1 fruit fly cellular context compared by ENCODE assay signal in the genomic region with DNA sequence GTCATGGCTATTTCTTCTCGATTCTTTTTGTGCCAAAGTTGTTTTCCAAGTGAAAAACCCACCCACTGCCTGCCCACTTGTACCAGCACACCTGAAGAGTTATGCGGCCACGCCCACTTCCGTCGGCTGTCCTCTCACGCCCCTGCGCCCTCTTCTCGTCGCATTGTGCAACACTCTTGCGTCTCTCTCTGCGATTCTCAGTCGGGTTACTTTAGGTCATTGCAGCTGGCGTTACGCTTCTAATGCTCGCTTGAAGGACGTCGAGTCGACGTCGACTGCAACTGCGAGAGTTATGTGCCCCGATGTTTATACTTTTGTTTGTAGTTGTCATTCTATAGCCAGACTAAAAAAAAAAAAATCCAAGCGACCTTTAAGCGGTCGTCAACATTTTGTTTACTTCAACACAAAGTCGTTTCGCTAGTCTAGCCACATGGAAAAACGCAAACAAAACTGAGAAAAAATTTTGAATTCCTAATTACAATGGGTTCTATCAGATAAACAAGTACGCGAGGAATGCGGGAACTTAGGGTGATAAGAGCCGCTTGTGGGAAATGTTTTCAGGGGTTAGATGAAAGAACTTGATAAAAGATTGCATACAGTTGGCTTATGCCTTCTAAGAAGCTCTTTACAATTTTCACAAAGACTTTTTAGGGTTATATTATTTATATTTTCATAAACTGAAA.
A peak's percentile ranks its signal among the peaks of the same experiment; 100 is the strongest.
TF ChIP-seq lines count a peak whose summit lies in the region.

No protein-coding gene starts in this region.

TF ChIP-seq in whole organism, embryonic, 481 proteins besides CTCF, POLR2A, EP300 and RAD21 (continued from another document):
- TF ChIP-seq CG17361 (GFP tag; IDR thresholded peaks at IDR 0.05; lab: Robert Waterston, UW) = no peak
- TF ChIP-seq CG17328 (GFP tag; IDR thresholded peaks at IDR 0.05; lab: Robert Waterston, UW) = no peak
- TF ChIP-seq ci (GFP tag; IDR thresholded peaks at IDR 0.05; lab: Robert Waterston, UW) = 0 out of 3 replicates have a peak, but pooled peaks have one; percentile 8
